Fruit fly (Drosophila melanogaster) whole organism, embryonic: ENCODE data around the gene RanGAP.

ENCODE experiments used
- Abd-B ChIP-seq: fragments of 200-800 bp; sonication (Bioruptor generic); optimal IDR thresholded peaks from 2 replicates; lab custom pipeline; 2018; ENCODE audit warnings: missing biosample characterization, mild to moderate bottlenecking, missing genetic modification characterization, moderate library complexity
- Bgb ChIP-seq: fragments of 200-800 bp; sonication (Bioruptor generic); IDR thresholded peaks from 2 replicates; pipeline ENCODE4 v1.3.6; 2022; ENCODE audit warnings: missing biosample characterization, missing genetic modification characterization; ENCODE audit not compliant: partially characterized antibody
- CG10431 ChIP-seq: fragments of 200-800 bp; sonication (Bioruptor generic); optimal IDR thresholded peaks from 3 replicates; lab custom pipeline; 2018; ENCODE audit warnings: missing biosample characterization, mild to moderate bottlenecking, missing genetic modification characterization
- CG13287 ChIP-seq: fragments of 200-800 bp; sonication (Bioruptor generic); IDR thresholded peaks from 2 replicates; pipeline ENCODE4 v1.3.6; 2022; ENCODE audit warnings: missing biosample characterization, missing genetic modification characterization; ENCODE audit not compliant: partially characterized antibody
- CG14965 ChIP-seq: fragments of 200-800 bp; sonication (Bioruptor generic); optimal IDR thresholded peaks from 2 replicates; lab custom pipeline; 2016; ENCODE audit warnings: missing biosample characterization, missing genetic modification characterization, borderline replicate concordance
- CG2120 ChIP-seq: fragments of 200-800 bp; sonication (Bioruptor generic); optimal IDR thresholded peaks from 3 replicates; lab custom pipeline; 2016; ENCODE audit warnings: missing biosample characterization, missing genetic modification characterization
- CG30020 ChIP-seq: fragments of 200-800 bp; optimal IDR thresholded peaks from 2 replicates; lab custom pipeline; 2019; ENCODE audit warnings: missing biosample characterization, mild to moderate bottlenecking, missing genetic modification characterization, moderate library complexity
- CG30431 ChIP-seq: fragments of 200-800 bp; sonication (Bioruptor generic); optimal IDR thresholded peaks from 2 replicates; lab custom pipeline; 2017; ENCODE audit warnings: missing biosample characterization, missing genetic modification characterization
- CG34224 ChIP-seq: fragments of 200-800 bp; sonication (Bioruptor generic); IDR thresholded peaks from 3 replicates; pipeline ENCODE4 v1.3.6; 2022; ENCODE audit warnings: missing biosample characterization, missing genetic modification characterization; ENCODE audit not compliant: partially characterized antibody
- CG4282 ChIP-seq: fragments of 200-800 bp; sonication (Bioruptor generic); optimal IDR thresholded peaks from 2 replicates; lab custom pipeline; 2016; ENCODE audit warnings: missing biosample characterization, missing genetic modification characterization
- CG4854 ChIP-seq: fragments of 200-800 bp; sonication (Bioruptor generic); optimal IDR thresholded peaks from 2 replicates; lab custom pipeline; 2016; ENCODE audit warnings: missing biosample characterization, missing genetic modification characterization, inconsistent platforms
- CG8359 ChIP-seq: fragments of 200-800 bp; sonication (Bioruptor generic); optimal IDR thresholded peaks from 2 replicates; lab custom pipeline; 2017; ENCODE audit warnings: missing biosample characterization, mild to moderate bottlenecking, missing genetic modification characterization, borderline replicate concordance
- CG8944 ChIP-seq: fragments of 200-800 bp; sonication (Bioruptor generic); optimal IDR thresholded peaks from 3 replicates; lab custom pipeline; 2016; ENCODE audit warnings: missing biosample characterization, missing genetic modification characterization
- Doc3 ChIP-seq: fragments of 200-800 bp; sonication (Bioruptor generic); IDR thresholded peaks from 3 replicates; pipeline ENCODE4 v1.3.6; 2022; ENCODE audit warnings: missing biosample characterization, missing genetic modification characterization; ENCODE audit not compliant: partially characterized antibody
- E2f1 ChIP-seq: fragments of 200-800 bp; sonication (Bioruptor generic); IDR thresholded peaks from 2 replicates; pipeline ENCODE4 v1.3.6; 2022; ENCODE audit warnings: missing biosample characterization, missing genetic modification characterization
- Ets65A ChIP-seq: fragments of 200-800 bp; sonication (Bioruptor generic); peaks from one replicate; lab custom pipeline; 2016; ENCODE audit warnings: missing biosample characterization, missing genetic modification characterization
- Fer3 ChIP-seq: fragments of 200-800 bp; sonication (Bioruptor generic); optimal IDR thresholded peaks from 2 replicates; lab custom pipeline; 2018; ENCODE audit warnings: missing biosample characterization, mild to moderate bottlenecking, missing genetic modification characterization, moderate library complexity
- Gsc ChIP-seq: fragments of 200-800 bp; sonication (Bioruptor generic); IDR thresholded peaks from 2 replicates; pipeline ENCODE4 v1.3.6; 2022; ENCODE audit warnings: missing biosample characterization, missing genetic modification characterization
- H2.0 ChIP-seq: fragments of 200-800 bp; sonication (Bioruptor generic); IDR thresholded peaks from 2 replicates; pipeline ENCODE4 v1.3.6; 2022; ENCODE audit warnings: missing biosample characterization, missing genetic modification characterization
- Lhr ChIP-seq: fragments of 200-800 bp; sonication (Bioruptor generic); optimal IDR thresholded peaks from 3 replicates; lab custom pipeline; 2017; ENCODE audit warnings: mild to moderate bottlenecking, missing biosample characterization, missing genetic modification reagents, missing genetic modification characterization
- Max ChIP-seq: fragments of 200-800 bp; sonication (Bioruptor generic); optimal IDR thresholded peaks from 2 replicates; lab custom pipeline; 2016; ENCODE audit warnings: missing biosample characterization, mild to moderate bottlenecking, missing genetic modification characterization
- Oaz ChIP-seq: fragments of 200-800 bp; sonication (Bioruptor generic); IDR thresholded peaks from 2 replicates; pipeline ENCODE4 v1.3.6; 2022; ENCODE audit warnings: missing biosample characterization, missing genetic modification characterization
- Oli ChIP-seq: fragments of 200-800 bp; sonication (Bioruptor generic); optimal IDR thresholded peaks from 2 replicates; lab custom pipeline; 2018; ENCODE audit warnings: missing biosample characterization, mild to moderate bottlenecking, missing genetic modification characterization, moderate library complexity
- PHDP ChIP-seq: fragments of 200-800 bp; sonication (Bioruptor generic); optimal IDR thresholded peaks from 3 replicates; lab custom pipeline; 2018; ENCODE audit warnings: missing biosample characterization, mild to moderate bottlenecking, missing genetic modification characterization, moderate library complexity
- Scr ChIP-seq: fragments of 200-800 bp; sonication (Bioruptor generic); IDR thresholded peaks from 2 replicates; pipeline ENCODE4 v1.3.6; 2022; ENCODE audit warnings: missing biosample characterization, missing genetic modification characterization; ENCODE audit not compliant: partially characterized antibody
- Spps ChIP-seq: fragments of 200-800 bp; sonication (Bioruptor generic); optimal IDR thresholded peaks from 2 replicates; lab custom pipeline; 2018; ENCODE audit warnings: missing biosample characterization, mild to moderate bottlenecking, missing genetic modification characterization
- Sry-δ ChIP-seq: fragments of 200-800 bp; sonication (Bioruptor generic); optimal IDR thresholded peaks from 2 replicates; lab custom pipeline; 2016; ENCODE audit warnings: missing biosample characterization, missing genetic modification characterization
- ab ChIP-seq: fragments of 200-800 bp; sonication (Bioruptor generic); optimal IDR thresholded peaks from 2 replicates; lab custom pipeline; 2016; ENCODE audit warnings: missing biosample characterization, missing genetic modification characterization
- bsh ChIP-seq, 2 experiments: fragments of 200-800 bp; sonication (Bioruptor generic); optimal IDR thresholded peaks; 2 replicates each; lab custom pipeline; 2017 to 2018; ENCODE audit warnings: mild to moderate bottlenecking in 2 of 2, missing biosample characterization in 2 of 2, missing genetic modification characterization in 2 of 2, moderate library complexity in 1 of 2
- chif ChIP-seq, 2 experiments: fragments of 200-800 bp; sonication (Bioruptor generic); optimal IDR thresholded peaks; 3 replicates each; lab custom pipeline; 2016; ENCODE audit warnings: missing biosample characterization in 2 of 2, missing genetic modification characterization in 2 of 2
- chinmo ChIP-seq: fragments of 200-800 bp; sonication (Bioruptor generic); IDR thresholded peaks from 4 replicates; pipeline ENCODE4 v1.3.6; 2022; ENCODE audit warnings: missing biosample characterization, missing genetic modification characterization; ENCODE audit not compliant: partially characterized antibody
- crc ChIP-seq: fragments of 200-800 bp; sonication (Bioruptor generic); optimal IDR thresholded peaks from 2 replicates; lab custom pipeline; 2016; ENCODE audit warnings: missing biosample characterization, missing genetic modification characterization
- dm ChIP-seq: fragments of 200-800 bp; sonication (Bioruptor generic); optimal IDR thresholded peaks from 3 replicates; lab custom pipeline; 2016; ENCODE audit warnings: missing biosample characterization, missing genetic modification characterization
- emc ChIP-seq: fragments of 200-800 bp; sonication (Bioruptor generic); optimal IDR thresholded peaks from 2 replicates; lab custom pipeline; 2016; ENCODE audit warnings: missing biosample characterization, missing genetic modification characterization
- gem ChIP-seq: fragments of 200-800 bp; sonication (Bioruptor generic); optimal IDR thresholded peaks from 2 replicates; lab custom pipeline; 2019; ENCODE audit warnings: missing biosample characterization, mild to moderate bottlenecking, missing genetic modification characterization, moderate library complexity
- hth ChIP-seq: fragments of >200 bp; optimal IDR thresholded peaks from 2 replicates; lab custom pipeline; 2017; ENCODE audit warnings: inconsistent platforms
- insv ChIP-seq, 2 experiments: fragments of 200-800 bp; sonication (Bioruptor generic); optimal IDR thresholded peaks; 3 replicates each; lab custom pipeline; 2016 to 2018; ENCODE audit warnings: missing biosample characterization in 2 of 2, missing genetic modification characterization in 2 of 2
- jing ChIP-seq: fragments of 200-800 bp; sonication (Bioruptor generic); optimal IDR thresholded peaks from 2 replicates; lab custom pipeline; 2018; ENCODE audit warnings: missing biosample characterization, mild to moderate bottlenecking, missing genetic modification characterization
- luna ChIP-seq: fragments of 200-800 bp; sonication (Bioruptor generic); optimal IDR thresholded peaks from 2 replicates; lab custom pipeline; 2016; ENCODE audit warnings: missing biosample characterization, missing genetic modification characterization
- nmo ChIP-seq: fragments of 200-800 bp; sonication (Bioruptor generic); optimal IDR thresholded peaks from 2 replicates; lab custom pipeline; 2018; ENCODE audit warnings: missing biosample characterization, mild to moderate bottlenecking, missing genetic modification characterization, moderate library complexity
- odd ChIP-seq: fragments of 200-800 bp; sonication (Bioruptor generic); optimal IDR thresholded peaks from 2 replicates; lab custom pipeline; 2017; ENCODE audit warnings: missing biosample characterization, mild to moderate bottlenecking, missing genetic modification characterization
- row ChIP-seq: fragments of 200-800 bp; sonication (Bioruptor generic); IDR thresholded peaks from 3 replicates; pipeline ENCODE4 v1.3.6; 2022; ENCODE audit warnings: missing biosample characterization, missing genetic modification characterization
- salm ChIP-seq: fragments of 200-800 bp; sonication (Bioruptor generic); optimal IDR thresholded peaks from 2 replicates; lab custom pipeline; 2018; ENCODE audit warnings: missing biosample characterization, mild to moderate bottlenecking, missing genetic modification characterization
- sd ChIP-seq: fragments of 200-800 bp; sonication (Bioruptor generic); optimal IDR thresholded peaks from 3 replicates; lab custom pipeline; 2018; ENCODE audit warnings: missing biosample characterization, mild to moderate bottlenecking, missing genetic modification characterization, moderate library complexity
- slbo ChIP-seq: fragments of 200-800 bp; sonication (Bioruptor generic); IDR thresholded peaks from 2 replicates; pipeline ENCODE4 v1.3.6; 2022; ENCODE audit warnings: missing biosample characterization, missing genetic modification characterization
- tna ChIP-seq: fragments of 200-800 bp; sonication (Bioruptor generic); IDR thresholded peaks from 2 replicates; pipeline ENCODE4 v1.3.6; 2022; ENCODE audit warnings: missing biosample characterization, missing genetic modification characterization; ENCODE audit not compliant: partially characterized antibody
- trem ChIP-seq: fragments of 200-800 bp; optimal IDR thresholded peaks from 3 replicates; lab custom pipeline; 2019; ENCODE audit warnings: missing biosample characterization, mild to moderate bottlenecking, missing genetic modification characterization, moderate library complexity
- vvl ChIP-seq: fragments of 200-800 bp; sonication (Bioruptor generic); IDR thresholded peaks from 2 replicates; pipeline ENCODE4 v1.3.6; 2022; ENCODE audit warnings: missing biosample characterization, missing genetic modification characterization
- zen2 ChIP-seq: fragments of 200-800 bp; sonication (Bioruptor generic); IDR thresholded peaks from 3 replicates; pipeline ENCODE4 v1.3.6; 2022; ENCODE audit warnings: missing biosample characterization, missing genetic modification characterization; ENCODE audit not compliant: partially characterized antibody
- zfh1 ChIP-seq: fragments of 200-800 bp; sonication (Bioruptor generic); IDR thresholded peaks from 3 replicates; pipeline ENCODE4 v1.3.6; 2022; ENCODE audit warnings: missing biosample characterization, missing genetic modification characterization

RanGAP gene

dm6 chr2L:19484539-19484938 lies 42.8 kb downstream of the RanGAP start, which contains the start of the genes CG10195 and CG13084:
TSS of gene CG10195 (minus strand) at chr2L:19484705.
TSS of gene CG13084 (plus strand) at chr2L:19484930.
- no peak for TF ChIP-seq Max (GFP tag; lab: Kevin White, UChicago)
- TF ChIP-seq crc (GFP tag; lab: Kevin White, UChicago): no peak
- no peak for TF ChIP-seq luna
- no peak for TF ChIP-seq dm (GFP tag; lab: Kevin White, UChicago)
- no peak for TF ChIP-seq nmo
- no peak for TF ChIP-seq jing (GFP tag; lab: Kevin White, UChicago)
- no peak for TF ChIP-seq chif (GFP tag; optimal IDR thresholded peaks at IDR 0.05; lab: Kevin White, UChicago)
- no peak for TF ChIP-seq Fer3 (tag; lab: Kevin White, UChicago)
- no peak for TF ChIP-seq H2.0 (GFP tag; lab: Robert Waterston, UW)
- TF ChIP-seq Spps (tag; lab: Kevin White, UChicago): no peak
- TF ChIP-seq CG30431: no peak
- TF ChIP-seq sd (tag; lab: Kevin White, UChicago): no peak
- no peak for TF ChIP-seq chinmo (GFP tag; lab: Robert Waterston, UW)
- TF ChIP-seq CG4854: no peak
- TF ChIP-seq tna: 0 out of 2 replicates have a peak, but pooled peaks have one; percentile 54
- TF ChIP-seq Ets65A (GFP tag; lab: Kevin White, UChicago): no peak
- TF ChIP-seq Lhr (GFP tag; lab: Kevin White, UChicago): no peak
- no peak for TF ChIP-seq insv (GFP tag; optimal IDR thresholded peaks at IDR 0.05; lab: Kevin White, UChicago)
- 0 out of 2 replicates have a peak, but pooled peaks have one; percentile 24 for TF ChIP-seq Scr (GFP tag; lab: Robert Waterston, UW)
- peak; percentile 42; the same call in 1 of the 3 replicates for TF ChIP-seq zen2 (GFP tag; lab: Robert Waterston, UW)
- no peak for TF ChIP-seq bsh (GFP tag; optimal IDR thresholded peaks at IDR 0.05; lab: Kevin White, UChicago)
- TF ChIP-seq ab (GFP tag; lab: Kevin White, UChicago): no peak
- TF ChIP-seq row (GFP tag; lab: Robert Waterston, UW): no peak
- no peak for TF ChIP-seq gem (tag; lab: Kevin White, UChicago)
- peak; percentile 44; the same call in 2 of the 3 replicates for TF ChIP-seq Doc3
- TF ChIP-seq CG4282 (GFP tag; lab: Kevin White, UChicago): no peak
- no peak for TF ChIP-seq vvl (GFP tag; lab: Robert Waterston, UW)
- TF ChIP-seq slbo: no peak
- TF ChIP-seq CG10431 (GFP tag; lab: Kevin White, UChicago): no peak
- TF ChIP-seq salm (tag; lab: Kevin White, UChicago): no peak
- no peak for TF ChIP-seq Gsc (GFP tag; lab: Robert Waterston, UW)
- TF ChIP-seq Oaz (GFP tag; lab: Robert Waterston, UW): no peak
- no peak for TF ChIP-seq emc
- TF ChIP-seq trem (tag; lab: Kevin White, UChicago): no peak
- no peak for TF ChIP-seq Abd-B (GFP tag; lab: Kevin White, UChicago)
- TF ChIP-seq PHDP (tag; lab: Kevin White, UChicago): no peak
- no peak for TF ChIP-seq CG14965 (GFP tag; lab: Kevin White, UChicago)
- peak; percentile 10 for TF ChIP-seq Sry-δ (GFP tag; lab: Kevin White, UChicago)
- no peak for TF ChIP-seq odd (GFP tag; lab: Kevin White, UChicago)
- TF ChIP-seq Oli (tag; lab: Kevin White, UChicago): no peak
- peak; percentile 64 for TF ChIP-seq CG34224
- no peak for TF ChIP-seq CG8944 (GFP tag; lab: Kevin White, UChicago)
- TF ChIP-seq CG2120 (GFP tag; lab: Kevin White, UChicago): no peak
- TF ChIP-seq zfh1 (GFP tag; lab: Robert Waterston, UW): no peak
- no peak for TF ChIP-seq CG30020 (tag; lab: Kevin White, UChicago)
- TF ChIP-seq CG13287: peak; percentile 64
- no peak for TF ChIP-seq CG8359
- no peak for TF ChIP-seq E2f1
- TF ChIP-seq Bgb (GFP tag; lab: Robert Waterston, UW): peak; percentile 27; the same call in 1 of the 2 replicates
- no peak for TF ChIP-seq hth
